Fruit fly (Drosophila melanogaster) whole organism, wandering third instar larva: Measurements from ENCODE around the gene zld.

Experiments
- Abd-B ChIP-seq: fragments of >200 bp; optimal IDR thresholded peaks from 2 replicates; lab custom pipeline; 2017; ENCODE audit warnings: missing biosample characterization, missing genetic modification characterization
- CG32264 ChIP-seq: fragments of 200-800 bp; sonication (Bioruptor generic); optimal IDR thresholded peaks from 2 replicates; lab custom pipeline; 2016; ENCODE audit warnings: missing biosample characterization, missing genetic modification characterization
- CG9705 ChIP-seq: fragments of 200-800 bp; sonication (Bioruptor generic); optimal IDR thresholded peaks from 2 replicates; lab custom pipeline; 2018; ENCODE audit warnings: missing biosample characterization, mild to moderate bottlenecking, missing genetic modification characterization
- CrebA ChIP-seq: fragments of 200-800 bp; sonication (Bioruptor generic); optimal IDR thresholded peaks from 2 replicates; lab custom pipeline; 2016; ENCODE audit warnings: missing biosample characterization, mild to moderate bottlenecking, missing genetic modification characterization, borderline replicate concordance
- Dfd ChIP-seq: fragments of >200 bp; optimal IDR thresholded peaks from 2 replicates; lab custom pipeline; 2017; ENCODE audit warnings: missing biosample characterization, missing genetic modification characterization
- Dif ChIP-seq: fragments of 200-275, 200-300 bp; sonication (Bioruptor generic); optimal IDR thresholded peaks from 2 replicates; lab custom pipeline; 2018; ENCODE audit warnings: missing biosample characterization, missing genetic modification characterization; ENCODE audit not compliant: partially characterized antibody
- GATAd ChIP-seq: sonication (Bioruptor generic); optimal IDR thresholded peaks from 2 replicates; lab custom pipeline; 2016; ENCODE audit warnings: missing biosample characterization, missing genetic modification characterization
- HLH106 ChIP-seq: fragments of 200-800 bp; optimal IDR thresholded peaks from 3 replicates; lab custom pipeline; 2019; ENCODE audit warnings: missing biosample characterization, mild to moderate bottlenecking, missing genetic modification characterization, moderate library complexity
- Hnf4 ChIP-seq: fragments of 200-800 bp; sonication (Bioruptor generic); optimal IDR thresholded peaks from 2 replicates; lab custom pipeline; 2016; ENCODE audit warnings: missing biosample characterization, mild to moderate bottlenecking, missing genetic modification characterization
- Hr78 ChIP-seq: fragments of >200 bp; optimal IDR thresholded peaks from 2 replicates; lab custom pipeline; 2017; ENCODE audit warnings: missing biosample characterization, missing genetic modification characterization
- Hr83 ChIP-seq: fragments of 200-300 bp; sonication (Bioruptor generic); optimal IDR thresholded peaks from 2 replicates; lab custom pipeline; 2016; ENCODE audit warnings: missing biosample characterization, mild to moderate bottlenecking, missing genetic modification characterization, moderate library complexity; ENCODE audit not compliant: poor library complexity, severe bottlenecking
- Jra ChIP-seq: sonication (Bioruptor generic); optimal IDR thresholded peaks from 2 replicates; lab custom pipeline; 2016; ENCODE audit warnings: missing biosample characterization, missing genetic modification characterization
- Mio ChIP-seq: sonication (Bioruptor generic); optimal IDR thresholded peaks from 2 replicates; lab custom pipeline; 2016; ENCODE audit warnings: missing biosample characterization, missing genetic modification characterization
- Myc ChIP-seq: fragments of >200 bp; optimal IDR thresholded peaks from 2 replicates; lab custom pipeline; 2017
- N ChIP-seq: fragments of >200 bp; optimal IDR thresholded peaks from 2 replicates; lab custom pipeline; 2018; ENCODE audit warnings: missing biosample characterization, missing external identifiers, missing genetic modification characterization
- OdsH ChIP-seq: fragments of 200-800 bp; sonication (Bioruptor generic); optimal IDR thresholded peaks from 2 replicates; lab custom pipeline; 2016; ENCODE audit warnings: missing biosample characterization, mild to moderate bottlenecking, missing genetic modification characterization
- Rel ChIP-seq, 2 experiments: fragments of 200-800 bp; sonication (Bioruptor generic) in 1 of 2; optimal IDR thresholded peaks; 2 replicates in 1 of 2; 3 replicates in 1 of 2; lab custom pipeline; 2016 to 2019; ENCODE audit warnings: mild to moderate bottlenecking in 2 of 2, missing biosample characterization in 2 of 2, missing genetic modification characterization in 2 of 2, moderate library complexity in 1 of 2
- Sp1 ChIP-seq: fragments of 200-800 bp; sonication (Bioruptor generic); optimal IDR thresholded peaks from 3 replicates; lab custom pipeline; 2019; ENCODE audit warnings: missing biosample characterization, mild to moderate bottlenecking, missing genetic modification characterization, moderate library complexity
- Vsx2 ChIP-seq: fragments of 200-300, 225-300 bp; sonication (Bioruptor generic); optimal IDR thresholded peaks from 2 replicates; lab custom pipeline; 2018; ENCODE audit warnings: missing biosample characterization, missing genetic modification characterization; ENCODE audit not compliant: partially characterized antibody
- br ChIP-seq: fragments of 200-800 bp; sonication (Bioruptor generic); optimal IDR thresholded peaks from 2 replicates; lab custom pipeline; 2016; ENCODE audit warnings: missing biosample characterization, missing genetic modification characterization
- brk ChIP-seq: fragments of 200-800 bp; sonication (Bioruptor generic); optimal IDR thresholded peaks from 2 replicates; lab custom pipeline; 2016; ENCODE audit warnings: missing biosample characterization, mild to moderate bottlenecking, missing genetic modification characterization
- dl ChIP-seq, 2 experiments: fragments of 175-275, 200-275 bp in 1 of 2; fragments of 200-275 bp in 1 of 2; sonication (Bioruptor generic); optimal IDR thresholded peaks; lab custom pipeline; 2018; ENCODE audit warnings: mild to moderate bottlenecking in 2 of 2, missing biosample characterization in 2 of 2, missing genetic modification characterization in 2 of 2, moderate library complexity in 2 of 2; ENCODE audit not compliant: partially characterized antibody in 2 of 2, insufficient read depth in 1 of 2
- dmrt93B ChIP-seq: fragments of 200-800 bp; sonication (Bioruptor generic); optimal IDR thresholded peaks from 2 replicates; lab custom pipeline; 2018; ENCODE audit warnings: missing biosample characterization, mild to moderate bottlenecking, missing genetic modification characterization
- dsf ChIP-seq: sonication (Bioruptor generic); optimal IDR thresholded peaks from 2 replicates; lab custom pipeline; 2016; ENCODE audit warnings: missing biosample characterization, missing genetic modification characterization, borderline replicate concordance
- ey ChIP-seq: fragments of 200-800 bp; sonication (Bioruptor generic); optimal IDR thresholded peaks from 2 replicates; lab custom pipeline; 2016; ENCODE audit warnings: missing biosample characterization, missing genetic modification characterization
- foxo ChIP-seq, 2 experiments: fragments of 200-800 bp; sonication (Bioruptor generic); optimal IDR thresholded peaks; 2 replicates in 1 of 2; 3 replicates in 1 of 2; lab custom pipeline; 2016 to 2017; ENCODE audit warnings: missing biosample characterization in 2 of 2, missing genetic modification characterization in 2 of 2
- fru ChIP-seq: fragments of 200-800 bp; sonication (Bioruptor generic); optimal IDR thresholded peaks from 3 replicates; lab custom pipeline; 2016; ENCODE audit warnings: missing biosample characterization, mild to moderate bottlenecking, missing genetic modification characterization
- h ChIP-seq: fragments of 200-800 bp; sonication (Bioruptor generic); optimal IDR thresholded peaks from 3 replicates; lab custom pipeline; 2016; ENCODE audit warnings: missing biosample characterization, mild to moderate bottlenecking, missing genetic modification characterization
- jim ChIP-seq: fragments of 175-275, 200-325 bp; sonication (Bioruptor generic); optimal IDR thresholded peaks from 2 replicates; lab custom pipeline; 2016; ENCODE audit warnings: missing biosample characterization, mild to moderate bottlenecking, missing genetic modification characterization
- lola ChIP-seq: fragments of >200 bp; optimal IDR thresholded peaks from 2 replicates; lab custom pipeline; 2017; ENCODE audit warnings: missing biosample characterization, missing genetic modification characterization
- pan ChIP-seq: fragments of >200 bp; optimal IDR thresholded peaks from 2 replicates; lab custom pipeline; 2017
- psq ChIP-seq: fragments of 200-800 bp; sonication (Bioruptor generic); optimal IDR thresholded peaks from 3 replicates; lab custom pipeline; 2017; ENCODE audit warnings: missing biosample characterization, mild to moderate bottlenecking, missing genetic modification characterization, moderate library complexity
- rgr ChIP-seq: fragments of 200-800 bp; sonication (Bioruptor generic); optimal IDR thresholded peaks from 3 replicates; lab custom pipeline; 2016; ENCODE audit warnings: missing biosample characterization, mild to moderate bottlenecking, missing genetic modification characterization
- sage ChIP-seq: fragments of 200-800 bp; sonication (Bioruptor generic); optimal IDR thresholded peaks from 2 replicates; lab custom pipeline; 2016; ENCODE audit warnings: missing biosample characterization, mild to moderate bottlenecking, missing genetic modification characterization
- sv ChIP-seq: fragments of 200-800 bp; sonication (Bioruptor generic); optimal IDR thresholded peaks from 3 replicates; lab custom pipeline; 2016; ENCODE audit warnings: missing biosample characterization, missing genetic modification characterization
- tai ChIP-seq: sonication (Bioruptor generic); optimal IDR thresholded peaks from 2 replicates; lab custom pipeline; 2016; ENCODE audit warnings: missing biosample characterization, missing genetic modification characterization
- usp ChIP-seq: fragments of >200 bp; optimal IDR thresholded peaks from 2 replicates; lab custom pipeline; 2017; ENCODE audit warnings: missing biosample characterization, missing genetic modification characterization
- woc ChIP-seq: sonication (Bioruptor generic); optimal IDR thresholded peaks from 2 replicates; lab custom pipeline; 2016; ENCODE audit warnings: missing biosample characterization, mild to moderate bottlenecking, missing genetic modification characterization

Gene zld

dm6 chrX:19748014-19748413 is 35.3 kb downstream of the zld start, which contains the start of gene Alr:
TSS of gene Alr (plus strand) at chrX:19748314.
- TF ChIP-seq jim (GFP tag; lab: Kevin White, UChicago) (no peak), psq (GFP tag; lab: Kevin White, UChicago) (no peak), fru (GFP tag; lab: Kevin White, UChicago) (no peak), CG32264 (GFP tag; lab: Kevin White, UChicago) (no peak), sv (GFP tag; lab: Kevin White, UChicago) (no peak), tai (no peak), rgr (GFP tag; lab: Kevin White, UChicago) (no peak), Vsx2 (GFP tag; lab: Kevin White, UChicago) (no peak), dl (GFP tag; optimal IDR thresholded peaks at IDR 0.05; lab: Kevin White, UChicago; ENCODE audit: insufficient read depth in 1 of 2, partially characterized antibody in 2 of 2) (no peak)

dm6 chrX:19745908-19746604 is 37.3 kb downstream of the zld start, which contains the start of gene parvin:
TSS of gene parvin (plus strand) at chrX:19746041.
- peak; percentile 9 for TF ChIP-seq rgr (GFP tag; lab: Kevin White, UChicago)
- TF ChIP-seq Vsx2 (GFP tag; lab: Kevin White, UChicago) = no peak
- no peak for TF ChIP-seq fru (GFP tag; lab: Kevin White, UChicago)
- no peak for TF ChIP-seq Hr83 (GFP tag; lab: Kevin White, UChicago)
- TF ChIP-seq Rel (GFP tag; optimal IDR thresholded peaks at IDR 0.05; lab: Kevin White, UChicago) = no peak
- no peak for TF ChIP-seq Rel (tag; optimal IDR thresholded peaks at IDR 0.05; lab: Kevin White, UChicago)

- TF ChIP-seq Dfd (GFP tag; lab: Kevin White, UChicago) = no peak
- TF ChIP-seq woc (GFP tag; lab: Kevin White, UChicago) = no peak
- peak; percentile 79 for TF ChIP-seq rgr (GFP tag; lab: Kevin White, UChicago)
- no peak for TF ChIP-seq Abd-B
- no peak for TF ChIP-seq pan (lab: Kevin White, UChicago)
- TF ChIP-seq brk = no peak
- peak; percentile 90 for TF ChIP-seq Hr83 (GFP tag; lab: Kevin White, UChicago)
- peak; percentile 59 for TF ChIP-seq sv (GFP tag; lab: Kevin White, UChicago)
- peak; percentile 51 for TF ChIP-seq HLH106 (tag; lab: Kevin White, UChicago)
- no peak for TF ChIP-seq N (GFP tag; lab: Kevin White, UChicago)
- TF ChIP-seq usp = no peak
- TF ChIP-seq Mio (GFP tag; lab: Kevin White, UChicago) = peak; percentile 2
- peak; percentile 12 for TF ChIP-seq CG32264 (GFP tag; lab: Kevin White, UChicago)
- no peak for TF ChIP-seq dmrt93B (GFP tag; lab: Kevin White, UChicago)
- TF ChIP-seq Vsx2 (GFP tag; lab: Kevin White, UChicago) = no peak
- TF ChIP-seq Dif (GFP tag; lab: Kevin White, UChicago) = peak; percentile 30
- TF ChIP-seq tai = no peak
- TF ChIP-seq Jra (GFP tag; lab: Kevin White, UChicago) = peak; percentile 60
- TF ChIP-seq psq (GFP tag; lab: Kevin White, UChicago) = peak; percentile 48
- peak; percentile 52 for TF ChIP-seq br (GFP tag; lab: Kevin White, UChicago)
- no peak for TF ChIP-seq CrebA (GFP tag; lab: Kevin White, UChicago)
- TF ChIP-seq jim (GFP tag; lab: Kevin White, UChicago) = no peak
- TF ChIP-seq GATAd (GFP tag; lab: Kevin White, UChicago) = peak; percentile 30
- peak; percentile 56 for TF ChIP-seq Sp1 (GFP tag; lab: Kevin White, UChicago)
- TF ChIP-seq Rel (GFP tag; optimal IDR thresholded peaks at IDR 0.05; lab: Kevin White, UChicago) = no peak
- TF ChIP-seq Rel (tag; optimal IDR thresholded peaks at IDR 0.05; lab: Kevin White, UChicago) = peak; percentile 63
- no peak for TF ChIP-seq sage
- no peak for TF ChIP-seq Hr78
- peak in 1 of 2 experiments; percentile 70 for TF ChIP-seq foxo (GFP tag; optimal IDR thresholded peaks at IDR 0.05; lab: Kevin White, UChicago)
- TF ChIP-seq lola = no peak
- peak; percentile 39 for TF ChIP-seq CG9705 (GFP tag; lab: Kevin White, UChicago)
- peak; percentile 50 for TF ChIP-seq ey
- no peak for TF ChIP-seq dsf (GFP tag; lab: Kevin White, UChicago)
- peak; percentile 81 for TF ChIP-seq Myc (lab: Kevin White, UChicago)
- no peak for TF ChIP-seq dl (GFP tag; optimal IDR thresholded peaks at IDR 0.05; lab: Kevin White, UChicago; ENCODE audit: insufficient read depth in 1 of 2, partially characterized antibody in 2 of 2)
- TF ChIP-seq fru (GFP tag; lab: Kevin White, UChicago) = peak; percentile 49
- peak; percentile 82 for TF ChIP-seq h (GFP tag; lab: Kevin White, UChicago)
- no peak for TF ChIP-seq Hnf4 (GFP tag; lab: Kevin White, UChicago)
- peak; percentile 48 for TF ChIP-seq OdsH (GFP tag; lab: Kevin White, UChicago)
Observed at dm6 chrX:19744003-19744488, 39.3 kb downstream of the zld start, which contains the start of the genes CG18809, COX6B, CG33932 and Rpp20. TSS of gene CG18809 (minus strand) at chrX:19744335. TSS of gene COX6B (minus strand) at chrX:19744335. TSS of gene CG33932 (plus strand) at chrX:19744431. TSS of gene Rpp20 (plus strand) at chrX:19744431.
